Worm (Caenorhabditis elegans): ENCODE data around the gene npr-2.

ce11 chrIV:9535105-9535504 is 44.8 kb downstream of the npr-2 start:
- TF ChIP-seq lsy-2 (tag; optimal IDR thresholded peaks at IDR 0.05): no peak
- no peak for TF ChIP-seq ama-1 (optimal IDR thresholded peaks at IDR 0.05)
- no peak for TF ChIP-seq pqm-1 (tag; optimal IDR thresholded peaks at IDR 0.05)
- no peak for TF ChIP-seq ceh-82 (tag; optimal IDR thresholded peaks at IDR 0.05)
- TF ChIP-seq jun-1 (tag; optimal IDR thresholded peaks at IDR 0.05): no peak
- no peak for TF ChIP-seq fkh-10 (GFP tag; optimal IDR thresholded peaks at IDR 0.05)
- TF ChIP-seq nhr-11 (tag; optimal IDR thresholded peaks at IDR 0.05): no peak
- TF ChIP-seq snu-23 (GFP tag; optimal IDR thresholded peaks at IDR 0.05): peak; percentile 58
- TF ChIP-seq nhr-76 (tag; optimal IDR thresholded peaks at IDR 0.05): no peak
- TF ChIP-seq aha-1 (tag; optimal IDR thresholded peaks at IDR 0.05): no peak
- TF ChIP-seq sox-4 (tag; optimal IDR thresholded peaks at IDR 0.05): no peak
- TF ChIP-seq ztf-11 (tag; optimal IDR thresholded peaks at IDR 0.05): no peak
- no peak for TF ChIP-seq nhr-28 (tag; optimal IDR thresholded peaks at IDR 0.05)
